Worm (Caenorhabditis elegans): ENCODE results near the gene dsb-3.

DNA sequence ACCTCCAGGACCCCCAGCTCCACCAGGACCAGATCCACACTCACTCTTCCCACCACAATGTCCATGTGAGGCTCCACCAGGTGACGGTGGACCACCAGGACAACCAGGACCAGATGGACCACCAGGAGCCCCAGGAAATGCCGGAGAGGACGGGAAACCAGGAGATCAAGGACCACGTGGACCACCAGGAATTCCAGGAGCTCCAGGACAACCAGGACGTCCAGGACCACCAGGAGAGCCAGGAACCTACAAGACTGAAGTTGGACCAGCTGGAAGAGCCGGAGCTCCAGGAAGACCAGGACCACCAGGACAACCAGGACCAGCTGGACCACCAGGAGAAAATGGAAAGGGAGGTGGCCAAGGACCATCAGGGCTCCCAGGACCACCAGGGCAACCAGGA, 5.3 kb downstream of the dsb-3 start:
- TF ChIP-seq egl-27 (tag; optimal IDR thresholded peaks at IDR 0.05): no peak
- no peak for TF ChIP-seq unc-86 (tag; optimal IDR thresholded peaks at IDR 0.05)

Data from whole organism, L1 larva.